Fruit fly (Drosophila melanogaster) whole organism, wandering third instar larva: ENCODE measurements around the gene CG17991.
A peak's percentile ranks its signal among the peaks of the same experiment; 100 is the strongest.

ENCODE experiments used
- Hr83 ChIP-seq: fragments of 200-300 bp; sonication (Bioruptor generic); optimal IDR thresholded peaks from 2 replicates; lab custom pipeline; 2016; ENCODE audit warnings: missing biosample characterization, mild to moderate bottlenecking, missing genetic modification characterization, moderate library complexity; ENCODE audit not compliant: poor library complexity, severe bottlenecking
- h ChIP-seq: fragments of 200-800 bp; sonication (Bioruptor generic); optimal IDR thresholded peaks from 3 replicates; lab custom pipeline; 2016; ENCODE audit warnings: missing biosample characterization, mild to moderate bottlenecking, missing genetic modification characterization
- pan ChIP-seq: fragments of >200 bp; optimal IDR thresholded peaks from 2 replicates; lab custom pipeline; 2017
- psq ChIP-seq: fragments of 200-800 bp; sonication (Bioruptor generic); optimal IDR thresholded peaks from 3 replicates; lab custom pipeline; 2017; ENCODE audit warnings: missing biosample characterization, mild to moderate bottlenecking, missing genetic modification characterization, moderate library complexity
- woc ChIP-seq: sonication (Bioruptor generic); optimal IDR thresholded peaks from 2 replicates; lab custom pipeline; 2016; ENCODE audit warnings: missing biosample characterization, mild to moderate bottlenecking, missing genetic modification characterization

dm6 chr3R:27282286-27282685 lies 41.2 kb downstream of the CG17991 start, which contains the start of gene mrt:
- peak; percentile 28 for TF ChIP-seq psq (GFP tag; lab: Kevin White, UChicago)
- TF ChIP-seq pan (lab: Kevin White, UChicago): no peak
- peak; percentile 89 for TF ChIP-seq woc (GFP tag; lab: Kevin White, UChicago)
- peak; percentile 57 for TF ChIP-seq h
- TF ChIP-seq Hr83 (GFP tag; lab: Kevin White, UChicago): peak; percentile 1
